Fruit fly (Drosophila melanogaster) whole organism, embryonic: Measurements from ENCODE around the gene CG17906.

Source experiments
- CG10147 ChIP-seq: fragments of 200-800 bp; sonication (Bioruptor generic); optimal IDR thresholded peaks from 2 replicates; lab custom pipeline; 2019; ENCODE audit warnings: missing biosample characterization, mild to moderate bottlenecking, missing genetic modification characterization, moderate library complexity
- CG10462 ChIP-seq: fragments of 200-800 bp; sonication (Bioruptor generic); optimal IDR thresholded peaks from 2 replicates; lab custom pipeline; 2016; ENCODE audit warnings: missing biosample characterization, missing genetic modification characterization
- CG11085 ChIP-seq: fragments of 200-800 bp; sonication (Bioruptor generic); IDR thresholded peaks from 2 replicates; pipeline ENCODE4 v1.3.6; 2022; ENCODE audit warnings: missing biosample characterization, missing genetic modification characterization
- CG12155 ChIP-seq: fragments of 200-800 bp; sonication (Bioruptor generic); optimal IDR thresholded peaks from 3 replicates; lab custom pipeline; 2016; ENCODE audit warnings: missing biosample characterization, missing genetic modification characterization
- CG13123 ChIP-seq: fragments of 200-800 bp; sonication (Bioruptor generic); optimal IDR thresholded peaks from 2 replicates; lab custom pipeline; 2016; ENCODE audit warnings: missing biosample characterization, missing genetic modification characterization
- CG14014 ChIP-seq: fragments of 200-800 bp; sonication (Bioruptor generic); IDR thresholded peaks from 2 replicates; pipeline ENCODE4 v1.3.6; 2022; ENCODE audit warnings: missing biosample characterization, missing genetic modification characterization
- CG15011 ChIP-seq: fragments of 200-800 bp; sonication (Bioruptor generic); optimal IDR thresholded peaks from 3 replicates; lab custom pipeline; 2018; ENCODE audit warnings: missing biosample characterization, mild to moderate bottlenecking, missing genetic modification characterization
- CG2116 ChIP-seq: fragments of 200-800 bp; sonication (Bioruptor generic); optimal IDR thresholded peaks from 3 replicates; lab custom pipeline; 2018; ENCODE audit warnings: missing biosample characterization, mild to moderate bottlenecking, missing genetic modification characterization
- CG3065 ChIP-seq: fragments of 200-800 bp; sonication (Bioruptor generic); optimal IDR thresholded peaks from 2 replicates; lab custom pipeline; 2016; ENCODE audit warnings: missing biosample characterization, missing genetic modification characterization
- CG42726 ChIP-seq: fragments of 200-800 bp; sonication (Bioruptor generic); IDR thresholded peaks from 2 replicates; pipeline ENCODE4 v1.3.6; 2022; ENCODE audit warnings: missing biosample characterization, missing genetic modification characterization; ENCODE audit not compliant: partially characterized antibody
- CG7357 ChIP-seq: fragments of 200-800 bp; sonication (Bioruptor generic); IDR thresholded peaks from 3 replicates; pipeline ENCODE4 v1.3.6; 2022; ENCODE audit warnings: missing biosample characterization, missing genetic modification characterization
- CG7556 ChIP-seq: fragments of 200-800 bp; sonication (Bioruptor generic); optimal IDR thresholded peaks from 2 replicates; lab custom pipeline; 2017; ENCODE audit warnings: missing biosample characterization, mild to moderate bottlenecking, missing genetic modification characterization
- CG8089 ChIP-seq: fragments of 200-800 bp; sonication (Bioruptor generic); optimal IDR thresholded peaks from 3 replicates; lab custom pipeline; 2016; ENCODE audit warnings: missing biosample characterization, missing genetic modification characterization
- CG8290 ChIP-seq, 3 experiments: fragments of 200-800 bp; sonication (Bioruptor generic); optimal IDR thresholded peaks; 2 replicates each; lab custom pipeline; 2016 to 2019; ENCODE audit warnings: missing biosample characterization in 3 of 3, missing genetic modification characterization in 3 of 3, mild to moderate bottlenecking in 2 of 3, moderate library complexity in 1 of 3
- CG9932 ChIP-seq: fragments of 200-800 bp; sonication (Bioruptor generic); IDR thresholded peaks from 2 replicates; pipeline ENCODE4 v1.3.6; 2022; ENCODE audit warnings: missing biosample characterization, missing genetic modification characterization
- Dll ChIP-seq: fragments of 200-800 bp; sonication (Bioruptor generic); IDR thresholded peaks from 4 replicates; pipeline ENCODE4 v1.3.6; 2022; ENCODE audit warnings: missing biosample characterization, missing genetic modification characterization; ENCODE audit not compliant: partially characterized antibody
- Drgx ChIP-seq: fragments of 200-800 bp; sonication (Bioruptor generic); IDR thresholded peaks from 2 replicates; pipeline ENCODE4 v1.3.6; 2022; ENCODE audit warnings: missing biosample characterization, missing genetic modification characterization
- E2f1 ChIP-seq: fragments of 200-800 bp; sonication (Bioruptor generic); IDR thresholded peaks from 2 replicates; pipeline ENCODE4 v1.3.6; 2022; ENCODE audit warnings: missing biosample characterization, missing genetic modification characterization
- Gug ChIP-seq: fragments of 200-800 bp; sonication (Bioruptor generic); IDR thresholded peaks from 4 replicates; pipeline ENCODE4 v1.3.6; 2022; ENCODE audit warnings: missing biosample characterization, missing genetic modification characterization
- HLH3B ChIP-seq: fragments of 200-800 bp; sonication (Bioruptor generic); IDR thresholded peaks from 2 replicates; pipeline ENCODE4 v1.3.6; 2022; ENCODE audit warnings: missing biosample characterization, missing genetic modification characterization
- Hr39 ChIP-seq: fragments of >200 bp; optimal IDR thresholded peaks from 2 replicates; lab custom pipeline; 2017
- Jarid2 ChIP-seq: fragments of 200-800 bp; sonication (Bioruptor generic); optimal IDR thresholded peaks from 3 replicates; lab custom pipeline; 2017; ENCODE audit warnings: mild to moderate bottlenecking, missing biosample characterization, missing genetic modification reagents, missing genetic modification characterization
- Nf-YA ChIP-seq: fragments of 200-800 bp; sonication (Bioruptor generic); IDR thresholded peaks from 2 replicates; pipeline ENCODE4 v1.3.6; 2022; ENCODE audit warnings: missing biosample characterization, missing genetic modification characterization
- Trl ChIP-seq, 3 experiments: fragments of >200 bp in 2 of 3; fragments of 200-800 bp in 1 of 3; sonication (Bioruptor generic) in 1 of 3; optimal IDR thresholded peaks; 2 replicates in 1 of 3; 3 replicates in 2 of 3; lab custom pipeline; 2016 to 2017; ENCODE audit warnings: missing biosample characterization in 1 of 3, missing genetic modification characterization in 1 of 3
- aop ChIP-seq: fragments of 200-800 bp; sonication (Bioruptor generic); IDR thresholded peaks from 2 replicates; pipeline ENCODE4 v1.3.6; 2022; ENCODE audit warnings: missing biosample characterization, missing genetic modification characterization
- ase ChIP-seq: fragments of 200-800 bp; sonication (Bioruptor generic); IDR thresholded peaks from 3 replicates; pipeline ENCODE4 v1.3.6; 2022; ENCODE audit warnings: missing biosample characterization, missing genetic modification characterization
- caup ChIP-seq: fragments of 200-800 bp; sonication (Bioruptor generic); optimal IDR thresholded peaks from 3 replicates; lab custom pipeline; 2017; ENCODE audit warnings: missing biosample characterization, mild to moderate bottlenecking, missing genetic modification characterization, moderate library complexity; ENCODE audit not compliant: severe bottlenecking
- disco-r ChIP-seq: fragments of 200-800 bp; sonication (Bioruptor generic); optimal IDR thresholded peaks from 2 replicates; lab custom pipeline; 2016; ENCODE audit warnings: missing biosample characterization, missing genetic modification characterization
- dysf ChIP-seq: fragments of 200-800 bp; sonication (Bioruptor generic); IDR thresholded peaks from 3 replicates; pipeline ENCODE4 v1.3.6; 2022; ENCODE audit warnings: missing biosample characterization, missing genetic modification characterization
- eve ChIP-seq, 2 experiments: fragments of >200 bp; optimal IDR thresholded peaks; 2 replicates each; lab custom pipeline; 2017; ENCODE audit warnings: missing biosample characterization in 2 of 2, missing genetic modification characterization in 2 of 2
- eyg ChIP-seq: fragments of 200-800 bp; sonication (Bioruptor generic); optimal IDR thresholded peaks from 3 replicates; lab custom pipeline; 2016; ENCODE audit warnings: missing biosample characterization, missing genetic modification characterization
- fd64A ChIP-seq: fragments of 200-800 bp; sonication (Bioruptor generic); optimal IDR thresholded peaks from 3 replicates; lab custom pipeline; 2018; ENCODE audit warnings: missing biosample characterization, mild to moderate bottlenecking, missing genetic modification characterization
- gsb-n ChIP-seq: fragments of 200-800 bp; sonication (Bioruptor generic); optimal IDR thresholded peaks from 3 replicates; lab custom pipeline; 2018; ENCODE audit warnings: missing biosample characterization, mild to moderate bottlenecking, missing genetic modification characterization
- gt ChIP-seq: fragments of 200-800 bp; sonication (Bioruptor generic); IDR thresholded peaks from 2 replicates; pipeline ENCODE4 v1.3.6; 2022; ENCODE audit warnings: missing biosample characterization, missing genetic modification characterization
- hb ChIP-seq: fragments of 200-800 bp; sonication (Bioruptor generic); IDR thresholded peaks from 3 replicates; pipeline ENCODE4 v1.3.6; 2022; ENCODE audit warnings: missing biosample characterization, missing genetic modification characterization; ENCODE audit not compliant: partially characterized antibody
- jumu ChIP-seq: fragments of 200-800 bp; sonication (Bioruptor generic); optimal IDR thresholded peaks from 3 replicates; lab custom pipeline; 2016; ENCODE audit warnings: missing biosample characterization, missing genetic modification characterization
- lola ChIP-seq, 3 experiments: fragments of >200 bp in 2 of 3; fragments of 200-800 bp in 1 of 3; sonication (Bioruptor generic) in 1 of 3; optimal IDR thresholded peaks; 2 replicates each; lab custom pipeline; 2017 to 2019; ENCODE audit warnings: missing biosample characterization in 3 of 3, missing genetic modification characterization in 3 of 3, mild to moderate bottlenecking in 1 of 3, moderate library complexity in 1 of 3
- nom ChIP-seq: fragments of 200-800 bp; sonication (Bioruptor generic); optimal IDR thresholded peaks from 2 replicates; lab custom pipeline; 2017; ENCODE audit warnings: missing biosample characterization, missing genetic modification characterization, mild to moderate bottlenecking, moderate library complexity, missing genetic modification reagents
- pan ChIP-seq, 4 experiments: fragments of >200 bp in 3 of 4; fragments of 200-800 bp in 1 of 4; sonication (Bioruptor generic) in 1 of 4; optimal IDR thresholded peaks in 3 of 4; IDR thresholded peaks in 1 of 4; 2 replicates each; pipeline versions ENCODE4 v1.3.6 to Lab custom; 2017 to 2022; ENCODE audit warnings: missing biosample characterization in 2 of 4, missing genetic modification characterization in 2 of 4, mixed read lengths in 1 of 4
- pita ChIP-seq: fragments of 200-800 bp; sonication (Bioruptor generic); optimal IDR thresholded peaks from 2 replicates; lab custom pipeline; 2017; ENCODE audit warnings: missing biosample characterization, mild to moderate bottlenecking, missing genetic modification characterization
- seq ChIP-seq: fragments of 200-800 bp; sonication (Bioruptor generic); IDR thresholded peaks from 2 replicates; pipeline ENCODE4 v1.3.6; 2022; ENCODE audit warnings: missing biosample characterization, missing genetic modification characterization
- shn ChIP-seq: fragments of 200-800 bp; sonication (Bioruptor generic); optimal IDR thresholded peaks from 3 replicates; lab custom pipeline; 2016; ENCODE audit warnings: missing biosample characterization, missing genetic modification characterization
- slou ChIP-seq: fragments of 200-800 bp; sonication (Bioruptor generic); optimal IDR thresholded peaks from 3 replicates; lab custom pipeline; 2016; ENCODE audit warnings: missing biosample characterization, missing genetic modification characterization
- ssp ChIP-seq: fragments of 200-800 bp; sonication (Bioruptor generic); IDR thresholded peaks from 2 replicates; pipeline ENCODE4 v1.3.6; 2022; ENCODE audit warnings: missing biosample characterization, missing genetic modification characterization
- tap ChIP-seq: fragments of 200-800 bp; optimal IDR thresholded peaks from 3 replicates; lab custom pipeline; 2019; ENCODE audit warnings: missing biosample characterization, mild to moderate bottlenecking, missing genetic modification characterization, moderate library complexity
- tgo ChIP-seq: fragments of 200-800 bp; sonication (Bioruptor generic); IDR thresholded peaks from 3 replicates; pipeline ENCODE4 v1.3.6; 2022; ENCODE audit warnings: missing biosample characterization, missing genetic modification characterization
- trem ChIP-seq: fragments of 200-800 bp; optimal IDR thresholded peaks from 3 replicates; lab custom pipeline; 2019; ENCODE audit warnings: missing biosample characterization, mild to moderate bottlenecking, missing genetic modification characterization, moderate library complexity
- tx ChIP-seq: fragments of 200-800 bp; sonication (Bioruptor generic); optimal IDR thresholded peaks from 2 replicates; lab custom pipeline; 2016; ENCODE audit warnings: missing biosample characterization, missing genetic modification characterization
- wek ChIP-seq: fragments of 200-800 bp; sonication (Bioruptor generic); optimal IDR thresholded peaks from 3 replicates; lab custom pipeline; 2018; ENCODE audit warnings: missing biosample characterization, mild to moderate bottlenecking, missing genetic modification characterization, moderate library complexity
- yki ChIP-seq: fragments of >200 bp; optimal IDR thresholded peaks from 3 replicates; lab custom pipeline; 2018

Gene CG17906

dm6 chr2L:8997285-8997684 is 3.1 kb downstream of the CG17906 start, which contains the start of the genes alien and CG18661 (continued):
- TF ChIP-seq slou (peak; percentile 93), CG12155 (peak; percentile 89), eyg (GFP tag; lab: Kevin White, UChicago) (peak; percentile 78), aop (GFP tag; lab: Robert Waterston, UW) (peak; percentile 94), CG42726 (no peak), wek (GFP tag; lab: Kevin White, UChicago) (no peak), HLH3B (GFP tag; lab: Robert Waterston, UW) (peak; percentile 98), tgo (GFP tag; lab: Robert Waterston, UW) (peak; percentile 87), disco-r (GFP tag; lab: Kevin White, UChicago) (peak; percentile 44), caup (GFP tag; lab: Kevin White, UChicago) (peak; percentile 82), Nf-YA (peak; percentile 83), CG8290 (GFP tag; optimal IDR thresholded peaks at IDR 0.05; lab: Kevin White, UChicago) (peak; percentile 89), CG8290 (tag; optimal IDR thresholded peaks at IDR 0.05; lab: Kevin White, UChicago) (peak in 1 of 2 experiments; percentile 90), nom (GFP tag; lab: Kevin White, UChicago) (no peak), ase (peak; percentile 88), CG8089 (GFP tag; lab: Kevin White, UChicago) (peak; percentile 69), CG7556 (GFP tag; lab: Kevin White, UChicago) (peak; percentile 30), Gug (peak; percentile 92), CG9932 (peak; percentile 98), CG2116 (GFP tag; lab: Kevin White, UChicago) (peak; percentile 69), Trl (optimal IDR thresholded peaks at IDR 0.05; lab: Kevin White, UChicago) (no peak), Trl (GFP tag; optimal IDR thresholded peaks at IDR 0.05; lab: Kevin White, UChicago) (peak; percentile 98), Dll (GFP tag; lab: Robert Waterston, UW) (peak; percentile 70), tap (tag; lab: Kevin White, UChicago) (no peak), CG10147 (GFP tag; lab: Kevin White, UChicago) (peak; percentile 58), seq (GFP tag; lab: Robert Waterston, UW) (peak; percentile 84), CG7357 (GFP tag; lab: Robert Waterston, UW) (peak; percentile 66), pan (optimal IDR thresholded peaks at IDR 0.05; lab: Kevin White, UChicago) (no peak), pan (GFP tag; optimal IDR thresholded peaks at IDR 0.05 in 1 of 2, IDR thresholded peaks at IDR 0.05 in 1 of 2) (peak in 1 of 2 experiments; percentile 83), CG10462 (GFP tag; lab: Kevin White, UChicago) (peak; percentile 72), jumu (peak; percentile 94), CG13123 (GFP tag; lab: Kevin White, UChicago) (peak; percentile 49), fd64A (GFP tag; lab: Kevin White, UChicago) (no peak), dysf (GFP tag; lab: Robert Waterston, UW) (peak; percentile 91), tx (GFP tag; lab: Kevin White, UChicago) (peak; percentile 95), ssp (GFP tag; lab: Robert Waterston, UW) (peak; percentile 81), trem (tag; lab: Kevin White, UChicago) (peak; percentile 73), yki (peak; percentile 3), shn (GFP tag; lab: Kevin White, UChicago) (peak; percentile 76), gsb-n (tag; lab: Kevin White, UChicago) (peak; percentile 60), CG3065 (no peak), Jarid2 (GFP tag; lab: Kevin White, UChicago) (no peak), gt (GFP tag; lab: Robert Waterston, UW) (peak; percentile 49; the same call in 1 of the 2 replicates), lola (GFP tag; optimal IDR thresholded peaks at IDR 0.05; lab: Kevin White, UChicago) (peak in 1 of 3 experiments; percentile 87), Hr39 (lab: Kevin White, UChicago) (no peak), Drgx (GFP tag; lab: Robert Waterston, UW) (peak; percentile 75), eve (GFP tag; optimal IDR thresholded peaks at IDR 0.05; lab: Kevin White, UChicago) (no peak), hb (no peak), E2f1 (peak; percentile 84), CG15011 (peak; percentile 9), CG14014 (peak; percentile 88), pita (GFP tag; lab: Kevin White, UChicago) (no peak), CG11085 (GFP tag; lab: Robert Waterston, UW) (peak; percentile 86)
